Fruit fly (Drosophila melanogaster) whole organism, embryonic: ENCODE results near the gene galene.

ENCODE experiments used
- Abd-B ChIP-seq: fragments of 200-800 bp; sonication (Bioruptor generic); optimal IDR thresholded peaks from 2 replicates; lab custom pipeline; 2018; ENCODE audit warnings: missing biosample characterization, mild to moderate bottlenecking, missing genetic modification characterization, moderate library complexity
- Antp ChIP-seq: fragments of 200-800 bp; sonication (Bioruptor generic); optimal IDR thresholded peaks from 3 replicates; lab custom pipeline; 2016; ENCODE audit warnings: missing biosample characterization, missing genetic modification characterization
- Atf6 ChIP-seq: fragments of 200-800 bp; sonication (Bioruptor generic); IDR thresholded peaks from 2 replicates; pipeline ENCODE4 v1.3.6; 2022; ENCODE audit warnings: missing biosample characterization, missing genetic modification characterization
- B-H2 ChIP-seq: fragments of 200-800 bp; sonication (Bioruptor generic); optimal IDR thresholded peaks from 2 replicates; lab custom pipeline; 2018; ENCODE audit warnings: missing biosample characterization, mild to moderate bottlenecking, missing genetic modification characterization
- C15 ChIP-seq: fragments of 200-800 bp; sonication (Bioruptor generic); IDR thresholded peaks from 3 replicates; pipeline ENCODE4 v1.3.6; 2022; ENCODE audit warnings: missing biosample characterization, missing genetic modification characterization
- CG13287 ChIP-seq: fragments of 200-800 bp; sonication (Bioruptor generic); IDR thresholded peaks from 2 replicates; pipeline ENCODE4 v1.3.6; 2022; ENCODE audit warnings: missing biosample characterization, missing genetic modification characterization; ENCODE audit not compliant: partially characterized antibody
- CG14860 ChIP-seq: fragments of 200-800 bp; sonication (Bioruptor generic); IDR thresholded peaks from 3 replicates; pipeline ENCODE4 v1.3.6; 2022; ENCODE audit warnings: missing biosample characterization, missing genetic modification characterization; ENCODE audit not compliant: partially characterized antibody
- CG15073 ChIP-seq: fragments of 200-800 bp; sonication (Bioruptor generic); optimal IDR thresholded peaks from 2 replicates; lab custom pipeline; 2016; ENCODE audit warnings: missing biosample characterization, missing genetic modification characterization
- CG18599 ChIP-seq: fragments of 200-800 bp; sonication (Bioruptor generic); optimal IDR thresholded peaks from 3 replicates; lab custom pipeline; 2017; ENCODE audit warnings: missing biosample characterization, missing genetic modification characterization, mild to moderate bottlenecking, moderate library complexity, missing genetic modification reagents
- CG2116 ChIP-seq: fragments of 200-800 bp; sonication (Bioruptor generic); optimal IDR thresholded peaks from 3 replicates; lab custom pipeline; 2018; ENCODE audit warnings: missing biosample characterization, mild to moderate bottlenecking, missing genetic modification characterization
- CG2202 ChIP-seq: fragments of 200-800 bp; sonication (Bioruptor generic); optimal IDR thresholded peaks from 2 replicates; lab custom pipeline; 2018; ENCODE audit warnings: missing biosample characterization, mild to moderate bottlenecking, missing genetic modification characterization
- CG30403 ChIP-seq: fragments of 200-800 bp; sonication (Bioruptor generic); optimal IDR thresholded peaks from 3 replicates; lab custom pipeline; 2016; ENCODE audit warnings: missing biosample characterization, missing genetic modification characterization
- CG3065 ChIP-seq: fragments of 200-800 bp; sonication (Bioruptor generic); optimal IDR thresholded peaks from 2 replicates; lab custom pipeline; 2016; ENCODE audit warnings: missing biosample characterization, missing genetic modification characterization
- CG6254 ChIP-seq: fragments of 200-800 bp; sonication (Bioruptor generic); optimal IDR thresholded peaks from 3 replicates; lab custom pipeline; 2017; ENCODE audit warnings: mild to moderate bottlenecking, missing biosample characterization, missing genetic modification reagents, missing genetic modification characterization
- CG6854 ChIP-seq: fragments of 200-800 bp; sonication (Bioruptor generic); optimal IDR thresholded peaks from 3 replicates; lab custom pipeline; 2017; ENCODE audit warnings: missing biosample characterization, mild to moderate bottlenecking, missing genetic modification characterization
- CG9215 ChIP-seq: fragments of 200-800 bp; sonication (Bioruptor generic); IDR thresholded peaks from 2 replicates; pipeline ENCODE4 v1.3.6; 2022; ENCODE audit warnings: missing biosample characterization, missing genetic modification characterization
- Chrac-16 ChIP-seq: fragments of 200-800 bp; sonication (Bioruptor generic); optimal IDR thresholded peaks from 3 replicates; lab custom pipeline; 2016; ENCODE audit warnings: missing biosample characterization, missing genetic modification characterization
- CrebB ChIP-seq: fragments of 200-800 bp; sonication (Bioruptor generic); optimal IDR thresholded peaks from 3 replicates; lab custom pipeline; 2018; ENCODE audit warnings: missing biosample characterization, mild to moderate bottlenecking, missing genetic modification characterization
- D ChIP-seq, 2 experiments: fragments of 200-800 bp in 1 of 2; fragments of >200 bp in 1 of 2; sonication (Bioruptor generic) in 1 of 2; optimal IDR thresholded peaks; 2 replicates in 1 of 2; 3 replicates in 1 of 2; lab custom pipeline; 2017; ENCODE audit warnings: mild to moderate bottlenecking in 1 of 2, missing biosample characterization in 1 of 2, missing genetic modification characterization in 1 of 2, missing genetic modification reagents in 1 of 2
- Deaf1 ChIP-seq: fragments of 200-800 bp; optimal IDR thresholded peaks from 3 replicates; lab custom pipeline; 2019; ENCODE audit warnings: missing biosample characterization, mild to moderate bottlenecking, missing genetic modification characterization, moderate library complexity
- Dip3 ChIP-seq: fragments of 200-800 bp; sonication (Bioruptor generic); optimal IDR thresholded peaks from 3 replicates; lab custom pipeline; 2016; ENCODE audit warnings: missing biosample characterization, missing genetic modification characterization
- Doc2 ChIP-seq: fragments of 200-800 bp; sonication (Bioruptor generic); IDR thresholded peaks from 2 replicates; pipeline ENCODE4 v1.3.6; 2022; ENCODE audit warnings: missing biosample characterization, missing genetic modification characterization
- E2f2 ChIP-seq: fragments of 200-800 bp; sonication (Bioruptor generic); IDR thresholded peaks from 2 replicates; pipeline ENCODE4 v1.3.6; 2022; ENCODE audit warnings: missing biosample characterization, missing genetic modification characterization
- Elba2 ChIP-seq: fragments of 200-800 bp; sonication (Bioruptor generic); optimal IDR thresholded peaks from 3 replicates; lab custom pipeline; 2016; ENCODE audit warnings: missing biosample characterization, missing genetic modification characterization
- GATAe ChIP-seq: fragments of 200-800 bp; sonication (Bioruptor generic); conservative IDR thresholded peaks from 2 replicates; pipeline ENCODE4 v1.3.6; 2022; ENCODE audit warnings: missing biosample characterization, missing genetic modification characterization
- H2.0 ChIP-seq: fragments of 200-800 bp; sonication (Bioruptor generic); IDR thresholded peaks from 2 replicates; pipeline ENCODE4 v1.3.6; 2022; ENCODE audit warnings: missing biosample characterization, missing genetic modification characterization
- HHEX ChIP-seq: fragments of 200-800 bp; sonication (Bioruptor generic); optimal IDR thresholded peaks from 3 replicates; lab custom pipeline; 2017; ENCODE audit warnings: missing biosample characterization, mild to moderate bottlenecking, missing genetic modification characterization, missing genetic modification reagents
- Hand ChIP-seq: fragments of 200-800 bp; sonication (Bioruptor generic); optimal IDR thresholded peaks from 2 replicates; lab custom pipeline; 2017; ENCODE audit warnings: mild to moderate bottlenecking, missing biosample characterization, missing genetic modification reagents, missing genetic modification characterization
- Jarid2 ChIP-seq: fragments of 200-800 bp; sonication (Bioruptor generic); optimal IDR thresholded peaks from 3 replicates; lab custom pipeline; 2017; ENCODE audit warnings: mild to moderate bottlenecking, missing biosample characterization, missing genetic modification reagents, missing genetic modification characterization
- MTF-1 ChIP-seq: fragments of 200-800 bp; sonication (Bioruptor generic); optimal IDR thresholded peaks from 2 replicates; lab custom pipeline; 2018; ENCODE audit warnings: missing biosample characterization, mild to moderate bottlenecking, missing genetic modification characterization, borderline replicate concordance
- Oli ChIP-seq: fragments of 200-800 bp; sonication (Bioruptor generic); optimal IDR thresholded peaks from 2 replicates; lab custom pipeline; 2018; ENCODE audit warnings: missing biosample characterization, mild to moderate bottlenecking, missing genetic modification characterization, moderate library complexity
- Spps ChIP-seq: fragments of 200-800 bp; sonication (Bioruptor generic); optimal IDR thresholded peaks from 2 replicates; lab custom pipeline; 2018; ENCODE audit warnings: missing biosample characterization, mild to moderate bottlenecking, missing genetic modification characterization
- Taf1 ChIP-seq: fragments of 200-800 bp; sonication (Bioruptor generic); IDR thresholded peaks from 2 replicates; pipeline ENCODE4 v1.3.6; 2022; ENCODE audit warnings: missing biosample characterization, missing genetic modification characterization
- Xbp1 ChIP-seq: fragments of 200-800 bp; sonication (Bioruptor generic); optimal IDR thresholded peaks from 3 replicates; lab custom pipeline; 2016; ENCODE audit warnings: missing biosample characterization, mild to moderate bottlenecking, missing genetic modification characterization
- ara ChIP-seq: fragments of 200-800 bp; sonication (Bioruptor generic); IDR thresholded peaks from 2 replicates; pipeline ENCODE4 v1.3.6; 2022; ENCODE audit warnings: missing biosample characterization, missing genetic modification characterization
- dysf ChIP-seq: fragments of 200-800 bp; sonication (Bioruptor generic); IDR thresholded peaks from 3 replicates; pipeline ENCODE4 v1.3.6; 2022; ENCODE audit warnings: missing biosample characterization, missing genetic modification characterization
- exex ChIP-seq: fragments of 200-800 bp; sonication (Bioruptor generic); optimal IDR thresholded peaks from 4 replicates; lab custom pipeline; 2018; ENCODE audit warnings: missing biosample characterization, mild to moderate bottlenecking, missing genetic modification characterization, moderate library complexity
- hth ChIP-seq: fragments of >200 bp; optimal IDR thresholded peaks from 2 replicates; lab custom pipeline; 2017; ENCODE audit warnings: inconsistent platforms
- ind ChIP-seq: fragments of 200-800 bp; sonication (Bioruptor generic); optimal IDR thresholded peaks from 3 replicates; lab custom pipeline; 2016; ENCODE audit warnings: missing biosample characterization, missing genetic modification characterization
- lola ChIP-seq, 3 experiments: fragments of >200 bp in 2 of 3; fragments of 200-800 bp in 1 of 3; sonication (Bioruptor generic) in 1 of 3; optimal IDR thresholded peaks; 2 replicates each; lab custom pipeline; 2017 to 2019; ENCODE audit warnings: missing biosample characterization in 3 of 3, missing genetic modification characterization in 3 of 3, mild to moderate bottlenecking in 1 of 3, moderate library complexity in 1 of 3
- nerfin-2 ChIP-seq: fragments of 200-800 bp; sonication (Bioruptor generic); IDR thresholded peaks from 2 replicates; pipeline ENCODE4 v1.3.6; 2022; ENCODE audit warnings: missing biosample characterization, missing genetic modification characterization; ENCODE audit not compliant: partially characterized antibody
- prd ChIP-seq, 3 experiments: fragments of >200 bp in 2 of 3; fragments of 200-800 bp in 1 of 3; sonication (Bioruptor generic) in 1 of 3; optimal IDR thresholded peaks in 2 of 3; IDR thresholded peaks in 1 of 3; 2 replicates in 2 of 3; 3 replicates in 1 of 3; pipeline versions ENCODE4 v1.3.6 to Lab custom; 2017 to 2022; ENCODE audit warnings: missing biosample characterization in 1 of 3, missing genetic modification characterization in 1 of 3
- psq ChIP-seq: fragments of 200-800 bp; sonication (Bioruptor generic); optimal IDR thresholded peaks from 2 replicates; lab custom pipeline; 2017; ENCODE audit warnings: missing biosample characterization, missing genetic modification characterization
- stwl ChIP-seq: fragments of 200-800 bp; sonication (Bioruptor generic); optimal IDR thresholded peaks from 3 replicates; lab custom pipeline; 2018; ENCODE audit warnings: missing biosample characterization, mild to moderate bottlenecking, missing genetic modification characterization, moderate library complexity
- sug ChIP-seq: fragments of 200-800 bp; optimal IDR thresholded peaks from 2 replicates; lab custom pipeline; 2019; ENCODE audit warnings: missing biosample characterization, mild to moderate bottlenecking, missing genetic modification characterization, moderate library complexity
- tin ChIP-seq: fragments of 200-800 bp; sonication (Bioruptor generic); optimal IDR thresholded peaks from 3 replicates; lab custom pipeline; 2016; ENCODE audit warnings: missing biosample characterization, missing genetic modification characterization
- ttk ChIP-seq: fragments of 200-800 bp; sonication (Bioruptor generic); IDR thresholded peaks from 2 replicates; pipeline ENCODE4 v2.1.2; 2022; ENCODE audit warnings: missing biosample characterization, missing genetic modification characterization
- twi ChIP-seq: fragments of 200-800 bp; optimal IDR thresholded peaks from 2 replicates; lab custom pipeline; 2019; ENCODE audit warnings: missing biosample characterization, mild to moderate bottlenecking, missing genetic modification characterization, moderate library complexity

Gene galene

dm6 chr3L:1247627-1248295 lies 12.2 kb downstream of the galene start, which contains the start of the genes Psf1 and Sac1 (continued):
- TF ChIP-seq Deaf1 (tag; lab: Kevin White, UChicago), result no peak
- no peak for TF ChIP-seq C15 (GFP tag; lab: Robert Waterston, UW)
- no peak for TF ChIP-seq CG2202 (tag; lab: Kevin White, UChicago)
- no peak for TF ChIP-seq HHEX
- TF ChIP-seq ind (GFP tag; lab: Kevin White, UChicago), result peak; percentile 55
- TF ChIP-seq Doc2 (GFP tag; lab: Robert Waterston, UW), result no peak
- TF ChIP-seq CrebB, result no peak
- peak in 1 of 3 experiments; percentile 53 for TF ChIP-seq lola (GFP tag; optimal IDR thresholded peaks at IDR 0.05; lab: Kevin White, UChicago)
- TF ChIP-seq CG13287 (GFP tag; lab: Robert Waterston, UW), result peak; percentile 88
- TF ChIP-seq prd (optimal IDR thresholded peaks at IDR 0.05; lab: Kevin White, UChicago), result no peak
- peak; percentile 71 for TF ChIP-seq prd (GFP tag; IDR thresholded peaks at IDR 0.05; lab: Robert Waterston, UW)
- no peak for TF ChIP-seq Jarid2
- TF ChIP-seq CG15073 (GFP tag; lab: Kevin White, UChicago), result no peak
- no peak for TF ChIP-seq GATAe (GFP tag; lab: Robert Waterston, UW)
- peak; percentile 30 for TF ChIP-seq tin (GFP tag; lab: Kevin White, UChicago)
- TF ChIP-seq Xbp1 (GFP tag; lab: Kevin White, UChicago), result peak; percentile 70
- TF ChIP-seq nerfin-2, result peak; percentile 74
- TF ChIP-seq sug (tag; lab: Kevin White, UChicago), result peak; percentile 65
- TF ChIP-seq CG3065 (GFP tag; lab: Kevin White, UChicago), result peak; percentile 41
- no peak for TF ChIP-seq ara (GFP tag; lab: Robert Waterston, UW)
- no peak for TF ChIP-seq hth (lab: Kevin White, UChicago)
- TF ChIP-seq Taf1 (GFP tag; lab: Robert Waterston, UW), result no peak
- no peak for TF ChIP-seq Spps (tag; lab: Kevin White, UChicago)
- peak; percentile 24; the same call in 1 of the 2 replicates for TF ChIP-seq ttk
- no peak for TF ChIP-seq exex (tag; lab: Kevin White, UChicago)
- no peak for TF ChIP-seq Oli
- no peak for TF ChIP-seq Hand
- TF ChIP-seq CG6854 (GFP tag; lab: Kevin White, UChicago), result no peak
- no peak for TF ChIP-seq MTF-1
- TF ChIP-seq CG9215 (GFP tag; lab: Robert Waterston, UW), result peak; percentile 51
- peak; percentile 46 for TF ChIP-seq Dip3 (GFP tag; lab: Kevin White, UChicago)
- TF ChIP-seq Elba2 (GFP tag; lab: Kevin White, UChicago), result no peak
- TF ChIP-seq H2.0 (GFP tag; lab: Robert Waterston, UW), result 0 out of 2 replicates have a peak, but pooled peaks have one; percentile 24
- peak; percentile 47 for TF ChIP-seq Abd-B (GFP tag; lab: Kevin White, UChicago)
- TF ChIP-seq CG18599 (GFP tag; lab: Kevin White, UChicago), result no peak
- TF ChIP-seq Atf6 (GFP tag; lab: Robert Waterston, UW), result no peak
- no peak for TF ChIP-seq B-H2 (GFP tag; lab: Kevin White, UChicago)
- TF ChIP-seq D (optimal IDR thresholded peaks at IDR 0.05; lab: Kevin White, UChicago), result peak; percentile 5
- TF ChIP-seq D (GFP tag; optimal IDR thresholded peaks at IDR 0.05; lab: Kevin White, UChicago), result no peak
- TF ChIP-seq CG30403 (GFP tag; lab: Kevin White, UChicago), result peak; percentile 64
- TF ChIP-seq Chrac-16 (GFP tag; lab: Kevin White, UChicago), result peak; percentile 51
- TF ChIP-seq Antp (GFP tag; lab: Kevin White, UChicago), result peak; percentile 72
- TF ChIP-seq twi (tag; lab: Kevin White, UChicago), result no peak
- no peak for TF ChIP-seq CG6254 (GFP tag; lab: Kevin White, UChicago)
- TF ChIP-seq CG2116 (GFP tag; lab: Kevin White, UChicago), result peak; percentile 61
- TF ChIP-seq stwl (tag; lab: Kevin White, UChicago), result peak; percentile 42
- TF ChIP-seq psq (GFP tag; lab: Kevin White, UChicago), result no peak
- peak; percentile 58; the same call in 1 of the 3 replicates for TF ChIP-seq dysf (GFP tag; lab: Robert Waterston, UW)
- TF ChIP-seq E2f2, result 0 out of 2 replicates have a peak, but pooled peaks have one; percentile 15
- TF ChIP-seq CG14860 (GFP tag; lab: Robert Waterston, UW), result peak; percentile 80
